Worm (Caenorhabditis elegans): Measurements from ENCODE around the gene srsx-2.
A peak's percentile ranks its signal among the peaks of the same experiment; 100 is the strongest.
"Not testable (repeated sequence)": the region's sequence is repeated elsewhere in the genome, so short reads cannot be mapped to it uniquely, and the experiment has no call there.

srsx-2 gene

DNA sequence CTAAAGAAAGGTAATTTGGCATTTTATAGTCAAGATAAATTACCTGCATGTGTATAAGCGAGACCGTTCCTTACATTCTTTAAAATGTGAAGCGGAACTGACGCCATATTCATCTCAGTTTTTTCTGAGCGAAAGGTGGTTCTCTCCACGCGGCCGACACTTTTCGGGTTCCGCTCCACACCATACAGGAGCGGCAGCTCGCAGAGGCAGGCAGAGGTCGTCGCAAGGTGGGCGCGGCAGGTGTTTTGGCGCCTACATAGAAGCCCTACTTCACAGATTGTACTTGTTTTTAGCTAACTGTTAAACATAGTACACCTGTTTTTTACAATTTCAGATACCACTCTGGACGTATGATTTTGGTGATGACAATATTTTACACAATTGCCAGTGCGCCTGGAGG, 29.7 kb upstream of the srsx-2 start:
- TF ChIP-seq efl-1 (optimal IDR thresholded peaks at IDR 0.05) (no peak), efl-1 (GFP tag; optimal IDR thresholded peaks at IDR 0.05 in 1 of 2) (peak in 1 of 2 experiments; percentile 59), nhr-11 (tag; optimal IDR thresholded peaks at IDR 0.05) (no peak)

ce11 chrV:17466751-17467150, 28.5 kb upstream of the srsx-2 start, which contains the start of gene srw-72:
TSS of gene srw-72 (plus strand) at chrV:17467051.
- no peak for TF ChIP-seq zip-4 (GFP tag; optimal IDR thresholded peaks at IDR 0.05)
- no peak for TF ChIP-seq unc-130 (tag; optimal IDR thresholded peaks at IDR 0.05)
- no peak for TF ChIP-seq jun-1 (tag; optimal IDR thresholded peaks at IDR 0.05)
- TF ChIP-seq lir-3 (tag; optimal IDR thresholded peaks at IDR 0.05; ENCODE audit: poor library complexity) = no peak
- no peak for TF ChIP-seq Y116A8C.19 (tag; optimal IDR thresholded peaks at IDR 0.05; ENCODE audit: borderline replicate concordance)
- no peak for TF ChIP-seq isw-1 (GFP tag; IDR thresholded peaks at IDR 0.05)
- no peak for TF ChIP-seq ceh-82 (tag; optimal IDR thresholded peaks at IDR 0.05)
- TF ChIP-seq aly-2 (tag; optimal IDR thresholded peaks at IDR 0.05) = no peak
- no peak for TF ChIP-seq alr-1 (tag; optimal IDR thresholded peaks at IDR 0.05; ENCODE audit: borderline replicate concordance)
- TF ChIP-seq ztf-4 (tag; optimal IDR thresholded peaks at IDR 0.05) = no peak
- no peak for TF ChIP-seq nhr-76 (tag; optimal IDR thresholded peaks at IDR 0.05)
- no peak for TF ChIP-seq efl-1 (optimal IDR thresholded peaks at IDR 0.05)
- TF ChIP-seq efl-1 (GFP tag; optimal IDR thresholded peaks at IDR 0.05 in 1 of 2) = no peak
- no peak for TF ChIP-seq sup-37 (GFP tag; optimal IDR thresholded peaks at IDR 0.05)
- TF ChIP-seq hlh-17 (GFP tag; optimal IDR thresholded peaks at IDR 0.05; ENCODE audit: borderline replicate concordance) = no peak
- TF ChIP-seq C34B4.2 (tag; optimal IDR thresholded peaks at IDR 0.05) = no peak
- no peak for TF ChIP-seq mef-2 (tag; optimal IDR thresholded peaks at IDR 0.05)
- TF ChIP-seq zag-1 (tag; optimal IDR thresholded peaks at IDR 0.05) = no peak

- not testable (repeated sequence) for TF ChIP-seq ztf-11 (tag; optimal IDR thresholded peaks at IDR 0.05); alr-1 (tag; optimal IDR thresholded peaks at IDR 0.05; ENCODE audit: borderline replicate concordance); fkh-8 (tag; optimal IDR thresholded peaks at IDR 0.05)
Observed at ce11 chrV:17464278-17464677, 26.1 kb upstream of the srsx-2 start, which contains the start of gene F20E11.7. TSS of gene F20E11.7 (plus strand) at chrV:17464578.

DNA sequence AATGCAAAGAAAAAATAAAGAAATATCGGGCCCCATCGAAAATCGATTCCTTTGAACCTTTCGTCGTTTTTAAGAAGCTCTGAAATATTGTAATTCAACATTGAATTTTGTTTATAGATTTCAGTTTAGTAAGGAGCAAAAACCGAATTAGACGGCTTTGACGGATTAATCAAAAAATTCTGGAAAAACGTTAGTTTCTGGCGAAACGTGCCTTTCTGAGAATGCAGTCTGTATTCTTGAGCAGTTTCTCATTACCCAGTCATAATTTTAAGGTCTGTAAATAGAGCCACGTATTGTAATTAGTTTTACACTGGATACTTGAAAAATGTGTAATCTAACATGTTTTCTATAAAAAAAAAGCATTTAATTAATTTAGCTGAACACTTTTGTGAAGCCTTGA, 21.8 kb upstream of the srsx-2 start, which contains the start of gene srz-48:
TSS of gene srz-48 (minus strand) at position 101 of the 400 bp plus-strand sequence.
- TF ChIP-seq alr-1 (tag; optimal IDR thresholded peaks at IDR 0.05; ENCODE audit: borderline replicate concordance) (no peak), aly-2 (tag; optimal IDR thresholded peaks at IDR 0.05) (no peak), pqm-1 (tag; optimal IDR thresholded peaks at IDR 0.05) (no peak), nhr-12 (tag; optimal IDR thresholded peaks at IDR 0.05) (no peak), swsn-7 (tag; optimal IDR thresholded peaks at IDR 0.05) (no peak), xbp-1 (tag; optimal IDR thresholded peaks at IDR 0.05) (no peak), ztf-4 (tag; optimal IDR thresholded peaks at IDR 0.05) (no peak), Y116A8C.19 (tag; optimal IDR thresholded peaks at IDR 0.05; ENCODE audit: borderline replicate concordance) (no peak), nhr-90 (tag; optimal IDR thresholded peaks at IDR 0.05; ENCODE audit: poor library complexity) (no peak)

DNA sequence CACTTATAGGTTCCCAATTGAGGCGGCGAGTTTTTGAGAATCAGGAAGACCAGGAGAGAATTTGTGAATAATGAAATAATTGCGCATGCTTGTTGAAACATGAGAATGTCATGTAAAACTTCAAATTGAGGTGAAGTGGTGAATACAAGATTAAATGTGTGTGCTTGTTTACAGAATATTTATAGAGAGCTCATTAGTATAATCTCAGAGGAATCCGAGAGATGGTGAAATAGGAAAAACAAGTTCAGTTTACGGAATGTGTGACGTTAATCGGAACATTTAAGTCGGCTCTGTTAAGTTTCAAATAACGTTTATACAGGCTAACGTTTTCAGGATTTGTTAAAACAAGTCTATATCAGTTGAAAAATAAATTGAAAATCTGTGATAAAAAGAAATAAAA, 19.9 kb upstream of the srsx-2 start, which contains the start of gene str-200:
TSS of gene str-200 (minus strand) at position 101 of the 400 bp plus-strand sequence.
- TF ChIP-seq nhr-77 (tag; optimal IDR thresholded peaks at IDR 0.05) (no peak), C16A3.4 (tag; optimal IDR thresholded peaks at IDR 0.05) (no peak), nhr-76 (tag; optimal IDR thresholded peaks at IDR 0.05) (no peak), nhr-12 (tag; optimal IDR thresholded peaks at IDR 0.05) (no peak), nhr-47 (tag; optimal IDR thresholded peaks at IDR 0.05) (no peak), skn-1 (tag; optimal IDR thresholded peaks at IDR 0.05) (no peak), pax-3 (tag; optimal IDR thresholded peaks at IDR 0.05) (no peak), elt-2 (tag; optimal IDR thresholded peaks at IDR 0.05) (no peak), unc-86 (tag; optimal IDR thresholded peaks at IDR 0.05) (no peak), dsc-1 (tag; optimal IDR thresholded peaks at IDR 0.05) (no peak), aly-2 (tag; optimal IDR thresholded peaks at IDR 0.05) (no peak), F16B12.6 (tag; optimal IDR thresholded peaks at IDR 0.05) (no peak), egl-27 (tag; optimal IDR thresholded peaks at IDR 0.05) (no peak), ceh-63 (GFP tag; optimal IDR thresholded peaks at IDR 0.05) (no peak), nhr-11 (tag; optimal IDR thresholded peaks at IDR 0.05) (no peak), aha-1 (tag; optimal IDR thresholded peaks at IDR 0.05) (no peak), blmp-1 (tag; optimal IDR thresholded peaks at IDR 0.05) (no peak), unc-30 (tag; optimal IDR thresholded peaks at IDR 0.05) (no peak), fkh-8 (tag; optimal IDR thresholded peaks at IDR 0.05) (no peak), tlp-1 (tag; optimal IDR thresholded peaks at IDR 0.05) (no peak)

All from whole organism, L1 larva.